Comparison of ENCODE assay signal across 2 fruit fly cellular contexts in the genomic region with DNA sequence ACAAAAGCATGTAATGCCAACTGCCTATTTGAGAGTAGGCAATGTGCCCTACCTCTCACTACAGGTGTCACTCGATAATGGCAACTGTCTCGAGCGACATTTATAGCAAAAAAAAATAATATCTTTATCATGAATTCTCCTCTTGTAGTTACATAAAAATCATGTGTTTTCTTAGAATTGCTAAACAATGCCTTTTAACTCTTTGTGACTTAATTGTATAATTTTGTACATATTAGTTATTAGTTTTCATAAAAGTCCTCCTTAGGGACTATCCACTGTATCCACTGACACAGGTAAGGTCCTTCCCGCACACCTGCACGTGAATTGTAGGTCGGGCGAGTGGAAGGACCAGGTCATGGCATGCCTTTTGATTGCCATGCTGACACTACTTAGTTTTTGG.
TF ChIP-seq lines count a peak whose summit lies in the region.

No protein-coding gene starts in this region.

- no peak for TF ChIP-seq CTCF in whole organism, embryonic (GFP tag; optimal IDR thresholded peaks at IDR 0.05; lab: Kevin White, UChicago)

TF ChIP-seq in whole organism, embryonic, 481 proteins besides CTCF, POLR2A, EP300 and RAD21:
- TF ChIP-seq CG18599 (GFP tag; optimal IDR thresholded peaks at IDR 0.05; lab: Kevin White, UChicago), result peak; percentile 15
- no peak for TF ChIP-seq CG10431 (GFP tag; optimal IDR thresholded peaks at IDR 0.05; lab: Kevin White, UChicago)
- TF ChIP-seq CG15696 (tag; optimal IDR thresholded peaks at IDR 0.05; lab: Kevin White, UChicago), result peak; percentile 27
- TF ChIP-seq zen (tag; optimal IDR thresholded peaks at IDR 0.05; lab: Kevin White, UChicago), result peak; percentile 14
- no peak for TF ChIP-seq prd (optimal IDR thresholded peaks at IDR 0.05; lab: Kevin White, UChicago)
- TF ChIP-seq prd (GFP tag; IDR thresholded peaks at IDR 0.05; lab: Robert Waterston, UW), result peak; percentile 46; the same call in 1 of the 3 replicates
- TF ChIP-seq row (GFP tag; IDR thresholded peaks at IDR 0.05; lab: Robert Waterston, UW), result peak; percentile 41; the same call in 2 of the 3 replicates
- TF ChIP-seq Sry-δ (GFP tag; optimal IDR thresholded peaks at IDR 0.05; lab: Kevin White, UChicago), result no peak
- TF ChIP-seq CG4404 (GFP tag; IDR thresholded peaks at IDR 0.05; lab: Robert Waterston, UW), result peak; percentile 38
- peak; percentile 56 for TF ChIP-seq sens (GFP tag; lab: Kevin White, UChicago)
- TF ChIP-seq Xrp1 (GFP tag; IDR thresholded peaks at IDR 0.05; lab: Robert Waterston, UW), result 0 out of 2 replicates have a peak, but pooled peaks have one; percentile 18
- TF ChIP-seq pita (GFP tag; optimal IDR thresholded peaks at IDR 0.05; lab: Kevin White, UChicago), result no peak
- peak; percentile 84 for TF ChIP-seq grau (tag; optimal IDR thresholded peaks at IDR 0.05; lab: Kevin White, UChicago)
TF ChIP-seq in whole organism, embryonic: peak in this region for 9.

TF ChIP-seq in whole organism, prepupa, 60 proteins besides CTCF, POLR2A, EP300 and RAD21:
- TF ChIP-seq svp (GFP tag; lab: Kevin White, UChicago) (peak; percentile 30), Met (GFP tag; optimal IDR thresholded peaks at IDR 0.05; lab: Kevin White, UChicago) (no peak), Smox (GFP tag; optimal IDR thresholded peaks at IDR 0.05; lab: Kevin White, UChicago) (no peak), Eip78C (GFP tag; lab: Kevin White, UChicago) (peak; percentile 15), CG8119 (GFP tag; IDR thresholded peaks at IDR 0.05; lab: Robert Waterston, UW) (no peak), vri (GFP tag; optimal IDR thresholded peaks at IDR 0.05; lab: Kevin White, UChicago) (no peak), CG11294 (GFP tag; IDR thresholded peaks at IDR 0.05; lab: Robert Waterston, UW) (no peak), CG1621 (tag; optimal IDR thresholded peaks at IDR 0.05; lab: Kevin White, UChicago) (no peak)
